Worm (Caenorhabditis elegans) whole organism, young adult: Measurements from ENCODE around the gene gen-1.
A peak's percentile ranks its signal among the peaks of the same experiment; 100 is the strongest.

Experiments
- B0261.1 ChIP-seq: sonication (generic microtip); optimal IDR thresholded peaks from 2 replicates; lab custom pipeline; 2016; ENCODE audit warnings: mild to moderate bottlenecking, missing genetic modification characterization, moderate library complexity, missing compliant biosample characterization
- C17E4.6 ChIP-seq: fragments of 200-800 bp; sonication (Bioruptor generic); IDR thresholded peaks from 2 replicates; pipeline ENCODE4 v1.3.6; 2022; ENCODE audit warnings: missing genetic modification reagents, missing genetic modification characterization, missing compliant biosample characterization
- F22D6.2 ChIP-seq: sonication (generic microtip); optimal IDR thresholded peaks from 2 replicates; lab custom pipeline; 2016; ENCODE audit warnings: mild to moderate bottlenecking, missing genetic modification characterization, missing compliant biosample characterization
- F23B12.7 ChIP-seq: sonication (generic microtip); optimal IDR thresholded peaks from 2 replicates; lab custom pipeline; 2017; ENCODE audit warnings: missing genetic modification characterization, mild to moderate bottlenecking, missing compliant biosample characterization, antibody characterized with exemption, moderate library complexity; ENCODE audit not compliant: insufficient read depth
- F49E8.2 ChIP-seq: sonication (generic microtip); optimal IDR thresholded peaks from 3 replicates; lab custom pipeline; 2017; ENCODE audit warnings: missing genetic modification characterization, mild to moderate bottlenecking, missing compliant biosample characterization, antibody characterized with exemption, moderate library complexity; ENCODE audit not compliant: insufficient read depth
- F55B11.4 ChIP-seq: sonication (generic microtip); optimal IDR thresholded peaks from 2 replicates; lab custom pipeline; 2016; ENCODE audit warnings: missing compliant biosample characterization, missing genetic modification characterization, borderline replicate concordance; ENCODE audit not compliant: insufficient read depth
- Y53F4B.3 ChIP-seq: fragments of 200-800 bp; sonication (Bioruptor generic); IDR thresholded peaks from 2 replicates; pipeline ENCODE4 v1.3.6; 2022; ENCODE audit warnings: missing genetic modification reagents, missing genetic modification characterization, missing compliant biosample characterization
- Y53G8AR.9 ChIP-seq: fragments of 200-800 bp; sonication (Bioruptor generic); conservative IDR thresholded peaks from 2 replicates; pipeline ENCODE4 v1.3.6; 2022; ENCODE audit warnings: missing genetic modification reagents, missing genetic modification characterization, missing compliant biosample characterization
- Y79H2A.3 ChIP-seq: fragments of 200-800 bp; sonication (Bioruptor generic); conservative IDR thresholded peaks from 2 replicates; pipeline ENCODE4 v1.3.6; 2022; ENCODE audit warnings: missing genetic modification reagents, missing genetic modification characterization, missing compliant biosample characterization
- Y95B8A.8 ChIP-seq: fragments of 200-800 bp; sonication (Bioruptor generic); IDR thresholded peaks from 2 replicates; pipeline ENCODE4 v1.3.6; 2022; ENCODE audit warnings: missing genetic modification reagents, missing genetic modification characterization, missing compliant biosample characterization
- aptf-2 ChIP-seq: fragments of 200-800 bp; sonication (Bioruptor generic); conservative IDR thresholded peaks from 2 replicates; pipeline ENCODE4 v1.3.6; 2022; ENCODE audit warnings: missing genetic modification reagents, missing genetic modification characterization, missing compliant biosample characterization
- athp-1 ChIP-seq: sonication (generic microtip); optimal IDR thresholded peaks from 2 replicates; lab custom pipeline; 2017; ENCODE audit warnings: mild to moderate bottlenecking, missing genetic modification characterization, missing compliant biosample characterization
- attf-3 ChIP-seq: fragments of 200-800 bp; sonication (Bioruptor generic); conservative IDR thresholded peaks from 2 replicates; pipeline ENCODE4 v1.3.6; 2022; ENCODE audit warnings: missing genetic modification reagents, missing genetic modification characterization, missing compliant biosample characterization
- attf-6 ChIP-seq: fragments of 200-800 bp; sonication (Bioruptor generic); IDR thresholded peaks from 2 replicates; pipeline ENCODE4 v1.3.6; 2022; ENCODE audit warnings: missing genetic modification reagents, missing genetic modification characterization, missing compliant biosample characterization
- bed-2 ChIP-seq: fragments of 200-800 bp; sonication (Bioruptor generic); IDR thresholded peaks from 2 replicates; pipeline ENCODE4 v1.3.6; 2022; ENCODE audit warnings: missing genetic modification reagents, missing genetic modification characterization, missing compliant biosample characterization
- cebp-1 ChIP-seq, 2 experiments: fragments of 200-800 bp in 1 of 2; sonication (Bioruptor generic) in 1 of 2; sonication (generic microtip) in 1 of 2; IDR thresholded peaks in 1 of 2; optimal IDR thresholded peaks in 1 of 2; 2 replicates each; pipeline versions ENCODE4 v1.3.6 to Lab custom; 2017 to 2022; ENCODE audit warnings: missing compliant biosample characterization in 2 of 2, missing genetic modification characterization in 2 of 2, mild to moderate bottlenecking in 1 of 2, missing genetic modification reagents in 1 of 2, moderate library complexity in 1 of 2
- ceh-58 ChIP-seq: fragments of 200-800 bp; sonication (Bioruptor generic); IDR thresholded peaks from 2 replicates; pipeline ENCODE4 v1.3.6; 2022; ENCODE audit warnings: missing genetic modification characterization, missing compliant biosample characterization
- ceh-91 ChIP-seq: fragments of 200-800 bp; sonication (Bioruptor generic); IDR thresholded peaks from 2 replicates; pipeline ENCODE4 v1.3.6; 2022; ENCODE audit warnings: missing genetic modification reagents, missing genetic modification characterization, missing compliant biosample characterization
- chd-7 ChIP-seq: sonication (generic microtip); optimal IDR thresholded peaks from 2 replicates; lab custom pipeline; 2016; ENCODE audit warnings: mild to moderate bottlenecking, missing genetic modification characterization, moderate library complexity, missing compliant biosample characterization
- die-1 ChIP-seq: sonication (generic microtip); optimal IDR thresholded peaks from 2 replicates; lab custom pipeline; 2016; ENCODE audit warnings: missing genotype, mild to moderate bottlenecking, missing genetic modification characterization, missing compliant biosample characterization
- him-1 ChIP-seq: sonication (generic microtip); optimal IDR thresholded peaks from 2 replicates; lab custom pipeline; 2016; ENCODE audit warnings: missing genotype, missing genetic modification reagents, missing genetic modification characterization, missing compliant biosample characterization
- hlh-12 ChIP-seq: sonication (generic microtip); optimal IDR thresholded peaks from 2 replicates; lab custom pipeline; 2016; ENCODE audit warnings: missing genetic modification characterization, missing compliant biosample characterization
- hrde-1 ChIP-seq: sonication (generic microtip); optimal IDR thresholded peaks from 2 replicates; lab custom pipeline; 2016; ENCODE audit warnings: missing genetic modification characterization, mild to moderate bottlenecking, missing compliant biosample characterization, moderate library complexity, missing genotype, missing genetic modification reagents, borderline replicate concordance
- hsf-1 ChIP-seq: fragments of 200-800 bp; sonication (Bioruptor generic); IDR thresholded peaks from 2 replicates; pipeline ENCODE4 v1.3.6; 2022; ENCODE audit warnings: missing genetic modification reagents, missing genetic modification characterization, missing compliant biosample characterization
- lin-40 ChIP-seq: sonication (generic microtip); optimal IDR thresholded peaks from 2 replicates; lab custom pipeline; 2016; ENCODE audit warnings: missing genetic modification characterization, mild to moderate bottlenecking, missing compliant biosample characterization, missing genotype, missing genetic modification reagents
- lin-54 ChIP-seq: fragments of 200-800 bp; sonication (Bioruptor generic); optimal IDR thresholded peaks from 2 replicates; lab custom pipeline; 2018; ENCODE audit warnings: mild to moderate bottlenecking, missing genetic modification characterization, missing compliant biosample characterization
- lsy-27 ChIP-seq: sonication (generic microtip); optimal IDR thresholded peaks from 2 replicates; lab custom pipeline; 2017; ENCODE audit warnings: missing genetic modification characterization, mild to moderate bottlenecking, missing compliant biosample characterization, antibody characterized with exemption, missing genotype, borderline replicate concordance; ENCODE audit not compliant: insufficient read depth
- madf-6 ChIP-seq: fragments of 200-800 bp; sonication (Bioruptor generic); IDR thresholded peaks from 2 replicates; pipeline ENCODE4 v1.3.6; 2022; ENCODE audit warnings: missing genetic modification reagents, missing genetic modification characterization, missing compliant biosample characterization
- mcd-1 ChIP-seq: fragments of 200-800 bp; sonication (Bioruptor generic); IDR thresholded peaks from 2 replicates; pipeline ENCODE4 v1.3.6; 2022; ENCODE audit warnings: missing genetic modification reagents, missing genetic modification characterization, missing compliant biosample characterization
- mel-28 ChIP-seq: sonication (generic microtip); optimal IDR thresholded peaks from 2 replicates; lab custom pipeline; 2016; ENCODE audit warnings: borderline replicate concordance, mild to moderate bottlenecking, missing genetic modification characterization, missing compliant biosample characterization
- nhr-90 ChIP-seq: sonication (generic microtip); optimal IDR thresholded peaks from 2 replicates; lab custom pipeline; 2016; ENCODE audit warnings: missing genotype, mild to moderate bottlenecking, missing genetic modification characterization, missing compliant biosample characterization
- pbrm-1 ChIP-seq: fragments of 200-800 bp; sonication (Bioruptor generic); IDR thresholded peaks from 2 replicates; pipeline ENCODE4 v1.3.6; 2022; ENCODE audit warnings: missing genetic modification reagents, missing genetic modification characterization, missing compliant biosample characterization
- rec-8 ChIP-seq, 2 experiments: sonication (generic microtip); optimal IDR thresholded peaks; 2 replicates each; lab custom pipeline; 2016; ENCODE audit warnings: mild to moderate bottlenecking in 2 of 2, missing genetic modification characterization in 2 of 2, missing genetic modification reagents in 2 of 2, missing genotype in 2 of 2, missing biosample characterization in 1 of 2, missing compliant biosample characterization in 1 of 2, moderate library complexity in 1 of 2
- sea-2 ChIP-seq: fragments of 200-800 bp; sonication (Bioruptor generic); IDR thresholded peaks from 2 replicates; pipeline ENCODE4 v1.3.6; 2022; ENCODE audit warnings: missing genetic modification characterization, missing compliant biosample characterization
- snpc-3.4 ChIP-seq: sonication (generic microtip); optimal IDR thresholded peaks from 2 replicates; lab custom pipeline; 2017; ENCODE audit warnings: missing genetic modification characterization, mild to moderate bottlenecking, missing compliant biosample characterization, antibody characterized with exemption, moderate library complexity, missing genotype, missing genetic modification reagents
- snpc-4 ChIP-seq, 5 experiments: fragments of 150-350 bp in 1 of 5; sonication (generic microtip) in 4 of 5; optimal IDR thresholded peaks; 2 replicates each; lab custom pipeline; 2014 to 2018; ENCODE audit warnings: missing genetic modification characterization in 5 of 5, missing biosample characterization in 3 of 5, antibody characterized with exemption in 2 of 5, mild to moderate bottlenecking in 2 of 5, missing compliant biosample characterization in 2 of 5, missing genotype in 2 of 5, moderate library complexity in 2 of 5, missing genetic modification reagents in 1 of 5
- tbp1 ChIP-seq: fragments of 200-800 bp; sonication (Bioruptor generic); optimal IDR thresholded peaks from 2 replicates; lab custom pipeline; 2018; ENCODE audit warnings: mild to moderate bottlenecking, missing genetic modification characterization, missing compliant biosample characterization
- tlf-1 ChIP-seq: fragments of 200-800 bp; sonication (Bioruptor generic); optimal IDR thresholded peaks from 2 replicates; lab custom pipeline; 2018; ENCODE audit warnings: mild to moderate bottlenecking, missing genetic modification characterization, missing compliant biosample characterization
- ztf-18 ChIP-seq: sonication (generic microtip); optimal IDR thresholded peaks from 2 replicates; lab custom pipeline; 2016; ENCODE audit warnings: missing genotype, mild to moderate bottlenecking, missing genetic modification characterization, missing compliant biosample characterization
- ztf-28 ChIP-seq: fragments of 200-800 bp; sonication (Bioruptor generic); IDR thresholded peaks from 2 replicates; pipeline ENCODE4 v1.3.6; 2022; ENCODE audit warnings: missing genetic modification reagents, missing genetic modification characterization, missing compliant biosample characterization
- ztf-6 ChIP-seq: fragments of 200-800 bp; sonication (Bioruptor generic); IDR thresholded peaks from 2 replicates; pipeline ENCODE4 v1.3.6; 2022; ENCODE audit warnings: missing genetic modification reagents, missing genetic modification characterization, missing compliant biosample characterization

Gene gen-1

ce11 chrIII:6202440-6202839, 45.5 kb downstream of the gen-1 start (continued):
- TF ChIP-seq F49E8.2 (peak; percentile 85), attf-3 (GFP tag; lab: Robert Waterston, UW) (0 out of 2 replicates have a peak, but pooled peaks have one; percentile 7), hrde-1 (tag; lab: Kevin White, UChicago) (peak; percentile 93), ztf-28 (GFP tag; lab: Robert Waterston, UW) (no peak), Y79H2A.3 (GFP tag; lab: Robert Waterston, UW) (peak; percentile 85), athp-1 (tag; lab: Kevin White, UChicago) (peak; percentile 40), snpc-3.4 (tag; lab: Kevin White, UChicago) (peak; percentile 19), hsf-1 (GFP tag; lab: Robert Waterston, UW) (peak; percentile 81), snpc-4 (GFP tag; optimal IDR thresholded peaks at IDR 0.05; lab: Kevin White, UChicago) (no peak), snpc-4 (tag; optimal IDR thresholded peaks at IDR 0.05; lab: Kevin White, UChicago) (peak in 2 of 4 experiments; percentile 4 to 32), ztf-18 (peak; percentile 12), madf-6 (GFP tag; lab: Robert Waterston, UW) (peak; percentile 50), C17E4.6 (GFP tag; lab: Robert Waterston, UW) (peak; percentile 60), him-1 (tag; lab: Kevin White, UChicago) (peak; percentile 72), lsy-27 (tag; lab: Kevin White, UChicago) (no peak), tlf-1 (GFP tag; lab: Kevin White, UChicago) (peak; percentile 14), F55B11.4 (tag; lab: Kevin White, UChicago) (no peak)

- TF ChIP-seq lin-54 (GFP tag; lab: Kevin White, UChicago) = no peak
- TF ChIP-seq attf-6 (GFP tag; lab: Robert Waterston, UW) = no peak
- no peak for TF ChIP-seq hrde-1 (tag; lab: Kevin White, UChicago)
- no peak for TF ChIP-seq tbp1 (GFP tag; lab: Kevin White, UChicago)
- TF ChIP-seq die-1 (tag; lab: Kevin White, UChicago) = no peak
- no peak for TF ChIP-seq aptf-2 (GFP tag; lab: Robert Waterston, UW)
- no peak for TF ChIP-seq mel-28 (tag; lab: Kevin White, UChicago)
- TF ChIP-seq F23B12.7 (tag; lab: Kevin White, UChicago) = no peak
- no peak for TF ChIP-seq Y53G8AR.9 (GFP tag; lab: Robert Waterston, UW)
- TF ChIP-seq sea-2 (GFP tag; lab: Robert Waterston, UW) = no peak
- no peak for TF ChIP-seq chd-7
- no peak for TF ChIP-seq F22D6.2 (tag; lab: Kevin White, UChicago)
- no peak for TF ChIP-seq Y95B8A.8 (GFP tag; lab: Robert Waterston, UW)
- no peak for TF ChIP-seq cebp-1 (GFP tag; IDR thresholded peaks at IDR 0.05; lab: Robert Waterston, UW)
- no peak for TF ChIP-seq cebp-1 (tag; optimal IDR thresholded peaks at IDR 0.05; lab: Kevin White, UChicago)
- TF ChIP-seq B0261.1 (tag; lab: Kevin White, UChicago) = no peak
- no peak for TF ChIP-seq hlh-12 (tag; lab: Kevin White, UChicago)
Observed at ce11 chrIII:6201325-6201724, 46.6 kb downstream of the gen-1 start.

ce11 chrIII:6198378-6199234, 49.4 kb downstream of the gen-1 start, which contains the start of the genes C23G10.7 and rpn-2:
C23G10.7 (minus strand) TSS chrIII:6198414.
rpn-2 (plus strand) TSS chrIII:6199184.
- TF ChIP-seq attf-6 (GFP tag; lab: Robert Waterston, UW) = no peak
- no peak for TF ChIP-seq bed-2 (GFP tag; lab: Robert Waterston, UW)
- peak; percentile 64 for TF ChIP-seq lin-40
- TF ChIP-seq mcd-1 (GFP tag; lab: Robert Waterston, UW) = peak; percentile 72
- TF ChIP-seq F22D6.2 (tag; lab: Kevin White, UChicago) = no peak
- peak; percentile 60 for TF ChIP-seq ceh-91
- TF ChIP-seq rec-8 (tag; optimal IDR thresholded peaks at IDR 0.05; lab: Kevin White, UChicago) = no peak
- no peak for TF ChIP-seq nhr-90 (tag; lab: Kevin White, UChicago)
- no peak for TF ChIP-seq aptf-2 (GFP tag; lab: Robert Waterston, UW)
- 0 out of 2 replicates have a peak, but pooled peaks have one; percentile 46 for TF ChIP-seq pbrm-1 (GFP tag; lab: Robert Waterston, UW)
- no peak for TF ChIP-seq Y53F4B.3
- no peak for TF ChIP-seq ztf-6 (GFP tag; lab: Robert Waterston, UW)
- TF ChIP-seq ceh-58 (GFP tag; lab: Robert Waterston, UW) = no peak
